Fruit fly (Drosophila melanogaster): ENCODE results near the gene CG5116.

Gene CG5116

dm6 chr3R:25515450-25516288, 32.8 kb downstream of the CG5116 start, which contains the start of gene msi (continued):
- TF ChIP-seq tgo (GFP tag; IDR thresholded peaks at IDR 0.05) (peak; percentile 100), chn (GFP tag; optimal IDR thresholded peaks at IDR 0.05) (peak; percentile 86), Trl (optimal IDR thresholded peaks at IDR 0.05) (peak; percentile 91 to 97), Trl (GFP tag; optimal IDR thresholded peaks at IDR 0.05) (peak; percentile 54), knrl (GFP tag; IDR thresholded peaks at IDR 0.05; ENCODE audit: partially characterized antibody) (no peak; the same call in 2 of the 3 replicates), CG9876 (GFP tag; optimal IDR thresholded peaks at IDR 0.05) (no peak), CG5180 (GFP tag; optimal IDR thresholded peaks at IDR 0.05) (peak; percentile 89), en (GFP tag; optimal IDR thresholded peaks at IDR 0.05) (peak; percentile 26), CG4360 (GFP tag; IDR thresholded peaks at IDR 0.05) (peak; percentile 88), her (GFP tag; optimal IDR thresholded peaks at IDR 0.05) (peak; percentile 39), CG8290 (GFP tag; optimal IDR thresholded peaks at IDR 0.05) (peak; percentile 86), CG8290 (tag; optimal IDR thresholded peaks at IDR 0.05) (peak; percentile 16 to 94), tup (GFP tag; optimal IDR thresholded peaks at IDR 0.05) (peak; percentile 92), CG1647 (GFP tag; optimal IDR thresholded peaks at IDR 0.05) (peak; percentile 54), CHES-1-like (GFP tag; optimal IDR thresholded peaks at IDR 0.05) (peak; percentile 65), Vsx1 (GFP tag; optimal IDR thresholded peaks at IDR 0.05) (peak; percentile 95), CG2678 (tag; optimal IDR thresholded peaks at IDR 0.05) (peak; percentile 100), CG4854 (GFP tag; optimal IDR thresholded peaks at IDR 0.05) (peak; percentile 70), NK7.1 (GFP tag; optimal IDR thresholded peaks at IDR 0.05) (peak; percentile 68), E2f2 (GFP tag; IDR thresholded peaks at IDR 0.05) (peak; percentile 91), CG4707 (GFP tag; optimal IDR thresholded peaks at IDR 0.05) (peak; percentile 87), repo (GFP tag; optimal IDR thresholded peaks at IDR 0.05) (peak; percentile 5), CG11696 (GFP tag; IDR thresholded peaks at IDR 0.05) (peak; percentile 93), CrebB (tag; optimal IDR thresholded peaks at IDR 0.05) (peak; percentile 95), dysf (GFP tag; IDR thresholded peaks at IDR 0.05) (peak; percentile 99), unpg (GFP tag; optimal IDR thresholded peaks at IDR 0.05) (peak; percentile 99), Six4 (GFP tag; optimal IDR thresholded peaks at IDR 0.05) (peak; percentile 97), gsb (GFP tag; IDR thresholded peaks at IDR 0.05) (peak; percentile 97), grn (GFP tag; optimal IDR thresholded peaks at IDR 0.05) (peak; percentile 38), D (optimal IDR thresholded peaks at IDR 0.05) (no peak), D (GFP tag; optimal IDR thresholded peaks at IDR 0.05) (peak; percentile 99), chinmo (GFP tag; IDR thresholded peaks at IDR 0.05; ENCODE audit: partially characterized antibody) (peak; percentile 85; the same call in 3 of the 4 replicates), bbx (GFP tag; IDR thresholded peaks at IDR 0.05; ENCODE audit: partially characterized antibody) (peak; percentile 65), CG17361 (GFP tag; IDR thresholded peaks at IDR 0.05) (peak; percentile 100), amos (GFP tag; IDR thresholded peaks at IDR 0.05; ENCODE audit: partially characterized antibody) (no peak; the same call in 1 of the 2 replicates), CG11398 (GFP tag; optimal IDR thresholded peaks at IDR 0.05) (no peak), CkIIα-i1 (GFP tag; IDR thresholded peaks at IDR 0.05) (peak; percentile 89), sc (optimal IDR thresholded peaks at IDR 0.05) (no peak), sc (GFP tag; optimal IDR thresholded peaks at IDR 0.05) (peak; percentile 99), CoRest (tag; optimal IDR thresholded peaks at IDR 0.05) (peak; percentile 100), CG33557 (GFP tag; optimal IDR thresholded peaks at IDR 0.05) (peak; percentile 97), seq (GFP tag; IDR thresholded peaks at IDR 0.05) (peak; percentile 99), CG13296 (GFP tag; optimal IDR thresholded peaks at IDR 0.05) (peak; percentile 99), gro (GFP tag; optimal IDR thresholded peaks at IDR 0.05) (peak; percentile 31), CG4328 (GFP tag; optimal IDR thresholded peaks at IDR 0.05) (peak; percentile 94), Elba2 (GFP tag; optimal IDR thresholded peaks at IDR 0.05) (peak; percentile 59), maf-S (GFP tag; optimal IDR thresholded peaks at IDR 0.05) (peak; percentile 59), B-H1 (GFP tag; IDR thresholded peaks at IDR 0.05) (peak; percentile 98), CG12236 (GFP tag; optimal IDR thresholded peaks at IDR 0.05) (no peak), CG7556 (GFP tag; optimal IDR thresholded peaks at IDR 0.05) (peak; percentile 100)

Measured in whole organism, embryonic.